Fruit fly (Drosophila melanogaster) whole organism, embryonic: ENCODE data around the gene lilli.

Experiments used
- Abd-B ChIP-seq: fragments of 200-800 bp; sonication (Bioruptor generic); optimal IDR thresholded peaks from 2 replicates; lab custom pipeline; 2018; ENCODE audit warnings: missing biosample characterization, mild to moderate bottlenecking, missing genetic modification characterization, moderate library complexity
- Antp ChIP-seq: fragments of 200-800 bp; sonication (Bioruptor generic); optimal IDR thresholded peaks from 3 replicates; lab custom pipeline; 2016; ENCODE audit warnings: missing biosample characterization, missing genetic modification characterization
- Bteb2 ChIP-seq: fragments of 200-800 bp; sonication (Bioruptor generic); optimal IDR thresholded peaks from 2 replicates; lab custom pipeline; 2016; ENCODE audit warnings: missing biosample characterization, missing genetic modification characterization
- CG10267 ChIP-seq: fragments of 200-800 bp; sonication (Bioruptor generic); optimal IDR thresholded peaks from 2 replicates; lab custom pipeline; 2018; ENCODE audit warnings: missing biosample characterization, mild to moderate bottlenecking, missing genetic modification characterization, moderate library complexity
- CG10321 ChIP-seq: fragments of 200-800 bp; sonication (Bioruptor generic); IDR thresholded peaks from 2 replicates; pipeline ENCODE4 v1.3.6; 2022; ENCODE audit warnings: missing biosample characterization, missing genetic modification characterization
- CG11560 ChIP-seq: fragments of 200-800 bp; sonication (Bioruptor generic); IDR thresholded peaks from 3 replicates; pipeline ENCODE4 v1.3.6; 2022; ENCODE audit warnings: missing biosample characterization, missing genetic modification characterization
- CG14710 ChIP-seq: fragments of 200-800 bp; sonication (Bioruptor generic); optimal IDR thresholded peaks from 3 replicates; lab custom pipeline; 2019; ENCODE audit warnings: missing biosample characterization, mild to moderate bottlenecking, missing genetic modification characterization, moderate library complexity
- CG14965 ChIP-seq: fragments of 200-800 bp; sonication (Bioruptor generic); optimal IDR thresholded peaks from 2 replicates; lab custom pipeline; 2016; ENCODE audit warnings: missing biosample characterization, missing genetic modification characterization, borderline replicate concordance
- CG15514 ChIP-seq: fragments of 200-800 bp; sonication (Bioruptor generic); optimal IDR thresholded peaks from 3 replicates; lab custom pipeline; 2017; ENCODE audit warnings: missing biosample characterization, missing genetic modification characterization, mild to moderate bottlenecking, moderate library complexity, missing genetic modification reagents
- CG16813 ChIP-seq: fragments of 200-800 bp; sonication (Bioruptor generic); IDR thresholded peaks from 3 replicates; pipeline ENCODE4 v1.3.6; 2022; ENCODE audit warnings: missing biosample characterization, missing genetic modification characterization; ENCODE audit not compliant: partially characterized antibody
- CG2116 ChIP-seq: fragments of 200-800 bp; sonication (Bioruptor generic); optimal IDR thresholded peaks from 3 replicates; lab custom pipeline; 2018; ENCODE audit warnings: missing biosample characterization, mild to moderate bottlenecking, missing genetic modification characterization
- CG2678 ChIP-seq: fragments of 200-800 bp; sonication (Bioruptor generic); optimal IDR thresholded peaks from 3 replicates; lab custom pipeline; 2019; ENCODE audit warnings: missing biosample characterization, mild to moderate bottlenecking, missing genetic modification characterization, moderate library complexity
- CG2712 ChIP-seq: fragments of 200-800 bp; optimal IDR thresholded peaks from 3 replicates; lab custom pipeline; 2019; ENCODE audit warnings: missing biosample characterization, mild to moderate bottlenecking, missing genetic modification characterization, moderate library complexity
- CG32532 ChIP-seq: fragments of 200-800 bp; sonication (Bioruptor generic); IDR thresholded peaks from 2 replicates; pipeline ENCODE4 v1.3.6; 2022; ENCODE audit warnings: missing biosample characterization, missing genetic modification characterization
- CG4328 ChIP-seq: fragments of 200-800 bp; sonication (Bioruptor generic); optimal IDR thresholded peaks from 3 replicates; lab custom pipeline; 2017; ENCODE audit warnings: missing biosample characterization, missing genetic modification reagents, missing genetic modification characterization
- CG43689 ChIP-seq: fragments of 200-800 bp; sonication (Bioruptor generic); IDR thresholded peaks from 2 replicates; pipeline ENCODE4 v1.3.6; 2022; ENCODE audit warnings: missing biosample characterization, missing genetic modification characterization
- CG6791 ChIP-seq: fragments of 200-800 bp; sonication (Bioruptor generic); IDR thresholded peaks from 3 replicates; pipeline ENCODE4 v1.3.6; 2022; ENCODE audit warnings: missing biosample characterization, missing genetic modification characterization; ENCODE audit not compliant: partially characterized antibody
- CG6813 ChIP-seq: fragments of 200-800 bp; sonication (Bioruptor generic); optimal IDR thresholded peaks from 2 replicates; lab custom pipeline; 2017; ENCODE audit warnings: missing biosample characterization, missing genetic modification characterization, mild to moderate bottlenecking, moderate library complexity, missing genetic modification reagents
- CG8281 ChIP-seq: fragments of 200-800 bp; sonication (Bioruptor generic); optimal IDR thresholded peaks from 2 replicates; lab custom pipeline; 2018; ENCODE audit warnings: missing biosample characterization, mild to moderate bottlenecking, missing genetic modification characterization, moderate library complexity
- Drgx ChIP-seq: fragments of 200-800 bp; sonication (Bioruptor generic); IDR thresholded peaks from 2 replicates; pipeline ENCODE4 v1.3.6; 2022; ENCODE audit warnings: missing biosample characterization, missing genetic modification characterization
- HmgZ ChIP-seq: fragments of 200-800 bp; sonication (Bioruptor generic); optimal IDR thresholded peaks from 2 replicates; lab custom pipeline; 2018; ENCODE audit warnings: missing biosample characterization, mild to moderate bottlenecking, missing genetic modification characterization
- Hmr ChIP-seq: fragments of 200-800 bp; sonication (Bioruptor generic); optimal IDR thresholded peaks from 3 replicates; lab custom pipeline; 2017; ENCODE audit warnings: mild to moderate bottlenecking, missing biosample characterization, missing genetic modification reagents, missing genetic modification characterization
- Hr39 ChIP-seq: fragments of >200 bp; optimal IDR thresholded peaks from 2 replicates; lab custom pipeline; 2017
- Kr ChIP-seq: fragments of 200-800 bp; sonication (Bioruptor generic); optimal IDR thresholded peaks from 2 replicates; lab custom pipeline; 2017; ENCODE audit warnings: missing biosample characterization, mild to moderate bottlenecking, missing genetic modification characterization
- Med ChIP-seq: fragments of 200-800 bp; sonication (Bioruptor generic); peaks from one replicate; lab custom pipeline; 2016; ENCODE audit warnings: missing biosample characterization, missing genetic modification characterization, mild to moderate bottlenecking, inconsistent platforms, moderate library complexity
- PHDP ChIP-seq: fragments of 200-800 bp; sonication (Bioruptor generic); optimal IDR thresholded peaks from 3 replicates; lab custom pipeline; 2018; ENCODE audit warnings: missing biosample characterization, mild to moderate bottlenecking, missing genetic modification characterization, moderate library complexity
- Rx ChIP-seq: fragments of 200-800 bp; sonication (Bioruptor generic); IDR thresholded peaks from 2 replicates; pipeline ENCODE4 v1.3.6; 2022; ENCODE audit warnings: missing biosample characterization, missing genetic modification characterization
- YL-1 ChIP-seq: fragments of 200-800 bp; sonication (Bioruptor generic); optimal IDR thresholded peaks from 3 replicates; lab custom pipeline; 2017; ENCODE audit warnings: missing biosample characterization, mild to moderate bottlenecking, missing genetic modification characterization
- bsh ChIP-seq, 2 experiments: fragments of 200-800 bp; sonication (Bioruptor generic); optimal IDR thresholded peaks; 2 replicates each; lab custom pipeline; 2017 to 2018; ENCODE audit warnings: mild to moderate bottlenecking in 2 of 2, missing biosample characterization in 2 of 2, missing genetic modification characterization in 2 of 2, moderate library complexity in 1 of 2
- cad ChIP-seq: fragments of >200 bp; optimal IDR thresholded peaks from 2 replicates; lab custom pipeline; 2017; ENCODE audit warnings: missing biosample characterization, missing genetic modification characterization
- cg ChIP-seq: fragments of 200-800 bp; sonication (Bioruptor generic); optimal IDR thresholded peaks from 3 replicates; lab custom pipeline; 2019; ENCODE audit warnings: missing biosample characterization, mild to moderate bottlenecking, missing genetic modification characterization, moderate library complexity
- chinmo ChIP-seq: fragments of 200-800 bp; sonication (Bioruptor generic); IDR thresholded peaks from 4 replicates; pipeline ENCODE4 v1.3.6; 2022; ENCODE audit warnings: missing biosample characterization, missing genetic modification characterization; ENCODE audit not compliant: partially characterized antibody
- crol ChIP-seq: fragments of 200-800 bp; sonication (Bioruptor generic); IDR thresholded peaks from 2 replicates; pipeline ENCODE4 v1.3.6; 2022; ENCODE audit warnings: missing biosample characterization, missing genetic modification characterization
- cwo ChIP-seq: fragments of 200-800 bp; sonication (Bioruptor generic); optimal IDR thresholded peaks from 3 replicates; lab custom pipeline; 2017; ENCODE audit warnings: missing biosample characterization, missing genetic modification characterization, mild to moderate bottlenecking, moderate library complexity, missing genetic modification reagents
- dmrt11E ChIP-seq: fragments of 200-800 bp; sonication (Bioruptor generic); optimal IDR thresholded peaks from 3 replicates; lab custom pipeline; 2018; ENCODE audit warnings: missing biosample characterization, mild to moderate bottlenecking, missing genetic modification characterization, moderate library complexity
- emc ChIP-seq: fragments of 200-800 bp; sonication (Bioruptor generic); optimal IDR thresholded peaks from 2 replicates; lab custom pipeline; 2016; ENCODE audit warnings: missing biosample characterization, missing genetic modification characterization
- ftz-f1 ChIP-seq: fragments of 200-800 bp; sonication (Bioruptor generic); optimal IDR thresholded peaks from 2 replicates; lab custom pipeline; 2016; ENCODE audit warnings: missing biosample characterization, missing genetic modification characterization
- jing ChIP-seq: fragments of 200-800 bp; sonication (Bioruptor generic); optimal IDR thresholded peaks from 2 replicates; lab custom pipeline; 2018; ENCODE audit warnings: missing biosample characterization, mild to moderate bottlenecking, missing genetic modification characterization
- pb ChIP-seq: fragments of 200-800 bp; sonication (Bioruptor generic); optimal IDR thresholded peaks from 3 replicates; lab custom pipeline; 2016; ENCODE audit warnings: missing biosample characterization, missing genetic modification characterization
- pfk ChIP-seq: fragments of 200-800 bp; sonication (Bioruptor generic); optimal IDR thresholded peaks from 2 replicates; lab custom pipeline; 2018; ENCODE audit warnings: missing biosample characterization, mild to moderate bottlenecking, missing genetic modification characterization, moderate library complexity
- phol ChIP-seq: fragments of 200-800 bp; sonication (Bioruptor generic); optimal IDR thresholded peaks from 3 replicates; lab custom pipeline; 2018; ENCODE audit warnings: missing biosample characterization, mild to moderate bottlenecking, missing genetic modification characterization, moderate library complexity
- prd ChIP-seq, 3 experiments: fragments of >200 bp in 2 of 3; fragments of 200-800 bp in 1 of 3; sonication (Bioruptor generic) in 1 of 3; optimal IDR thresholded peaks in 2 of 3; IDR thresholded peaks in 1 of 3; 2 replicates in 2 of 3; 3 replicates in 1 of 3; pipeline versions ENCODE4 v1.3.6 to Lab custom; 2017 to 2022; ENCODE audit warnings: missing biosample characterization in 1 of 3, missing genetic modification characterization in 1 of 3
- sens ChIP-seq: fragments of 200-800 bp; sonication (Bioruptor generic); peaks from one replicate; lab custom pipeline; 2016; ENCODE audit warnings: missing biosample characterization, missing genetic modification characterization
- stwl ChIP-seq: fragments of 200-800 bp; sonication (Bioruptor generic); optimal IDR thresholded peaks from 3 replicates; lab custom pipeline; 2018; ENCODE audit warnings: missing biosample characterization, mild to moderate bottlenecking, missing genetic modification characterization, moderate library complexity
- tin ChIP-seq: fragments of 200-800 bp; sonication (Bioruptor generic); optimal IDR thresholded peaks from 3 replicates; lab custom pipeline; 2016; ENCODE audit warnings: missing biosample characterization, missing genetic modification characterization
- trh ChIP-seq: fragments of 200-800 bp; sonication (Bioruptor generic); optimal IDR thresholded peaks from 2 replicates; lab custom pipeline; 2016; ENCODE audit warnings: missing biosample characterization, missing genetic modification characterization
- usp ChIP-seq: fragments of >200 bp; optimal IDR thresholded peaks from 2 replicates; lab custom pipeline; 2017; ENCODE audit warnings: missing biosample characterization, missing genetic modification characterization

The lilli gene

DNA sequence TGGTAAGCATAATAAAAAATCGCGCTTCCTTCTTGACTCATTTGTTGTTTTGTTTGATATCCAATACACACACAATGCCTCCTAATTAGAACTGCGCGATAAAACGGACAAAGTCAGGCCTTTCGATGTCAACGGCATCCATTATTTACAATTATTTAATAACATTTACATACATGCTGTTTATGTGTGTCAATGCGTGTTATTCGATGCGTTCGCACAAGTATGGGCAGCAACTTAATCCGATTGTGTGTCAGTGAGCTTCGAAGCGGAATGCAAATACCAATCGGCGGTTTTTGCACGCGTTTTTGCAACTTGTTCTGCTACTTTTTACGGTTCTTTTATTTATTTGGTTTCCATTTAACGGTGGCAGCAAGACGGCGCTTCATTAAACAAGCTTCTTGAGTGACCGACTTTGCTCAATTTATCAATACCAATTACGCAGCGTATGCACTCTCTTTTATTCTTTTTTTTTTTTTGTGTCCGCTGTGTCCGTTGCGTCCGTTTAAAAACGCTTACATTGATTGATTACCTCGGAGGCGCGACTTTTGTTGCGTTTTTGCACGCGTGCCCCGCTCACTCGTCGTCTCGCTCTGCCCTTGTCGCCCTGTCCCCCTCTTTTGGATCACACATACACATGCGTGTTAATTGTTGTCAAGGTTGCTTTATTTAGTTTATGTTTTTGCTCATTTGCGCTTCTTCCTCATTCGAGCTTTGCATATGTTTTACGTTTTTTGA lies 18.8 kb downstream of the lilli start:
- peak; percentile 11 for TF ChIP-seq CG6813 (GFP tag; lab: Kevin White, UChicago)
- 0 out of 2 replicates have a peak, but pooled peaks have one; percentile 27 for TF ChIP-seq crol
- peak; percentile 16 for TF ChIP-seq CG8281
- TF ChIP-seq sens: peak; percentile 73
- peak in 1 of 2 experiments; percentile 1 for TF ChIP-seq bsh (GFP tag; optimal IDR thresholded peaks at IDR 0.05; lab: Kevin White, UChicago)
- TF ChIP-seq ftz-f1 (GFP tag; lab: Kevin White, UChicago): peak; percentile 32
- TF ChIP-seq jing (GFP tag; lab: Kevin White, UChicago): no peak
- TF ChIP-seq chinmo (GFP tag; lab: Robert Waterston, UW): peak; percentile 71; the same call in 2 of the 4 replicates
- no peak for TF ChIP-seq CG2712 (tag; lab: Kevin White, UChicago)
- TF ChIP-seq, all 482 proteins: peak for 7

DNA sequence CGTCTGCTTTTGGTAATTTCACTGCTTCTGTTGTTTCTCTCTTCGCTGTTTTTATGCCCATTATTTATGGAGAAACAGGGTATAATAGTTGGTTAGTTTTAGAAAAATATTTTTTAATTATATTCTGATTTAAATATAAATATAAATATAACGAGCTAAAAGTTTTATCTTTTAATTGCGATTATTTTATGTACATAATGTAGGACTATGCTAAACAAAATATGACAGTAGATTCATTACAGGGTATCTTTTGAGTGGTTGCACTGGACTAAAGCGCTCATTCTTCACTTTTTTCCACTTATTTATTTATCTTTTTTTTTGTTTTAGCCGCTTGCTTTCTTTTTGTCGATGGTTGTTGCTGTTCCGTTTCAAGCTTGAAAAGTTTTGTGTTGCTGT lies 19.3 kb downstream of the lilli start:
- TF ChIP-seq dmrt11E (tag; lab: Kevin White, UChicago) (no peak), usp (no peak), CG14965 (GFP tag; lab: Kevin White, UChicago) (no peak), Abd-B (GFP tag; lab: Kevin White, UChicago) (peak; percentile 21), cwo (GFP tag; lab: Kevin White, UChicago) (no peak), CG10267 (tag; lab: Kevin White, UChicago) (peak; percentile 51), CG2116 (GFP tag; lab: Kevin White, UChicago) (peak; percentile 12), Bteb2 (GFP tag; lab: Kevin White, UChicago) (no peak), CG2678 (tag; lab: Kevin White, UChicago) (peak; percentile 69), CG14710 (tag; lab: Kevin White, UChicago) (no peak), CG32532 (no peak), Drgx (GFP tag; lab: Robert Waterston, UW) (peak; percentile 50), CG8281 (no peak), Rx (GFP tag; lab: Robert Waterston, UW) (no peak), HmgZ (tag; lab: Kevin White, UChicago) (no peak), CG11560 (tag; lab: Robert Waterston, UW) (no peak), YL-1 (GFP tag; lab: Kevin White, UChicago) (no peak), PHDP (tag; lab: Kevin White, UChicago) (peak; percentile 59), CG4328 (GFP tag; lab: Kevin White, UChicago) (no peak), CG10321 (GFP tag; lab: Robert Waterston, UW) (no peak), Antp (GFP tag; lab: Kevin White, UChicago) (no peak), pb (GFP tag; lab: Kevin White, UChicago) (no peak), Hmr (GFP tag; lab: Kevin White, UChicago) (peak; percentile 38), CG43689 (GFP tag; lab: Robert Waterston, UW) (peak; percentile 41), Med (GFP tag; lab: Kevin White, UChicago) (peak; percentile 2), stwl (tag; lab: Kevin White, UChicago) (no peak), prd (optimal IDR thresholded peaks at IDR 0.05; lab: Kevin White, UChicago) (no peak), prd (GFP tag; IDR thresholded peaks at IDR 0.05; lab: Robert Waterston, UW) (peak; percentile 48; the same call in 1 of the 3 replicates), phol (tag; lab: Kevin White, UChicago) (peak; percentile 53), Hr39 (lab: Kevin White, UChicago) (no peak), CG6791 (GFP tag; lab: Robert Waterston, UW) (no peak), pfk (GFP tag; lab: Kevin White, UChicago) (no peak), emc (GFP tag; lab: Kevin White, UChicago) (no peak), CG16813 (GFP tag; lab: Robert Waterston, UW) (no peak), cad (GFP tag; lab: Kevin White, UChicago) (no peak), CG15514 (GFP tag; lab: Kevin White, UChicago) (no peak), Kr (GFP tag; lab: Kevin White, UChicago) (no peak), cg (no peak), tin (GFP tag; lab: Kevin White, UChicago) (no peak), trh (GFP tag; lab: Kevin White, UChicago) (no peak), crol (no peak)
